Worm (Caenorhabditis elegans): ENCODE results near the gene C50F4.6.

DNA sequence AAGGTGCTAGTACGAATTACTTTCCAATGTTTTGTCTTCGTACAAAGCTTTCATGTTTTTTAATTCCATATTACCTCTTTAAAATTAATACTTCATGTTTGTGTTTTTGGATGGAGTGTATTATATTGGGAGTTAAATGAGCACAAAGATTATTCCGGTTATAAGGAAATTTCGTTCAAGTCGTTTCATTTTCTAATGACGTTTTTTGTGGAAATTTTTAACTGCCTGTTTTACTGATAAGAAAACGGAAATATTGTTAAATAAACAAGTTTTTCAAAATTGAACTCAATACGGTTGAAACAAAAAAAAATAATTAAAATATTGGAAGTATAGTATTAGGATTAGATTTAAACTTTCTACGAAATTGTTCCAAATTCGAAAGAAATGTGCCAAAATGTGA, 18.6 kb upstream of the C50F4.6 start:
- TF ChIP-seq ctbp-1 (GFP tag; IDR thresholded peaks at IDR 0.05) (no peak), ztf-7 (tag; optimal IDR thresholded peaks at IDR 0.05) (no peak), fos-1 (tag; optimal IDR thresholded peaks at IDR 0.05) (no peak), lir-3 (tag; optimal IDR thresholded peaks at IDR 0.05) (no peak), aly-2 (tag; optimal IDR thresholded peaks at IDR 0.05) (no peak), jun-1 (tag; optimal IDR thresholded peaks at IDR 0.05) (no peak), nhr-77 (tag; optimal IDR thresholded peaks at IDR 0.05) (peak; percentile 57), Y5F2A.4 (GFP tag; optimal IDR thresholded peaks at IDR 0.05) (no peak), unc-62 (GFP tag; optimal IDR thresholded peaks at IDR 0.05 in 1 of 2) (peak in 1 of 2 experiments; percentile 16), unc-62 (tag; optimal IDR thresholded peaks at IDR 0.05) (no peak), nhr-237 (tag; optimal IDR thresholded peaks at IDR 0.05) (no peak), lin-15B (tag; optimal IDR thresholded peaks at IDR 0.05) (no peak), snpc-4 (tag; optimal IDR thresholded peaks at IDR 0.05) (no peak), lin-1 (GFP tag; IDR thresholded peaks at IDR 0.05) (no peak), zag-1 (tag; optimal IDR thresholded peaks at IDR 0.05) (no peak)

Data from whole organism, L4 larva.